Worm (Caenorhabditis elegans) whole organism, L2 larva: ENCODE measurements around the gene C08F11.12.

ENCODE experiments used
- C34F6.9 ChIP-seq: fragments of 150-350 bp; optimal IDR thresholded peaks from 2 replicates; lab custom pipeline; 2014; ENCODE audit warnings: missing biosample characterization, missing genetic modification characterization
- Y55F3AM.14 ChIP-seq: fragments of 200-800 bp; sonication (Bioruptor generic); optimal IDR thresholded peaks from 2 replicates; lab custom pipeline; 2018; ENCODE audit warnings: mild to moderate bottlenecking, missing genetic modification characterization, missing compliant biosample characterization
- ZK546.5 ChIP-seq: sonication (generic microtip); optimal IDR thresholded peaks from 2 replicates; lab custom pipeline; 2017; ENCODE audit warnings: missing biosample characterization, missing genetic modification characterization
- aly-2 ChIP-seq: fragments of 150-350 bp; optimal IDR thresholded peaks from 2 replicates; lab custom pipeline; 2014; ENCODE audit warnings: missing biosample characterization, missing genetic modification characterization
- blmp-1 ChIP-seq: sonication (generic microtip); optimal IDR thresholded peaks from 2 replicates; lab custom pipeline; 2017; ENCODE audit warnings: missing genetic modification characterization, mild to moderate bottlenecking, missing compliant biosample characterization, antibody characterized with exemption, moderate library complexity; ENCODE audit not compliant: insufficient read depth
- ceh-16 ChIP-seq: fragments of 150-350 bp; optimal IDR thresholded peaks from 2 replicates; lab custom pipeline; 2014; ENCODE audit warnings: missing biosample characterization, missing genetic modification characterization
- ceh-82 ChIP-seq: fragments of 150-350 bp; optimal IDR thresholded peaks from 2 replicates; lab custom pipeline; 2014; ENCODE audit warnings: missing biosample characterization, missing genetic modification characterization
- crh-2 ChIP-seq: sonication (generic microtip); optimal IDR thresholded peaks from 2 replicates; lab custom pipeline; 2017; ENCODE audit warnings: missing biosample characterization, missing genetic modification characterization
- egl-27 ChIP-seq: sonication (generic microtip); optimal IDR thresholded peaks from 3 replicates; lab custom pipeline; 2017; ENCODE audit warnings: missing biosample characterization, missing genetic modification reagents, missing genetic modification characterization
- elt-1 ChIP-seq: fragments of 150-350 bp; optimal IDR thresholded peaks from 2 replicates; lab custom pipeline; 2014; ENCODE audit warnings: missing biosample characterization, missing genetic modification characterization
- elt-3 ChIP-seq: sonication (generic microtip); optimal IDR thresholded peaks from 2 replicates; lab custom pipeline; 2017; ENCODE audit warnings: missing biosample characterization, missing genetic modification characterization
- lin-11 ChIP-seq: fragments of 150-350 bp; sonication (generic microtip); optimal IDR thresholded peaks from 2 replicates; lab custom pipeline; 2014; ENCODE audit warnings: missing biosample characterization, missing genetic modification characterization, inconsistent platforms, mixed read lengths
- lin-39 ChIP-seq: fragments of 150-350 bp; optimal IDR thresholded peaks from 2 replicates; lab custom pipeline; 2014; ENCODE audit warnings: missing biosample characterization, missing genetic modification reagents, missing genetic modification characterization
- lsy-2 ChIP-seq, 2 experiments: fragments of 150-350 bp in 1 of 2; sonication (generic microtip) in 1 of 2; optimal IDR thresholded peaks; 2 replicates each; lab custom pipeline; 2014 to 2017; ENCODE audit warnings: missing biosample characterization in 2 of 2, missing genetic modification characterization in 2 of 2
- mab-5 ChIP-seq: fragments of 150-350 bp; optimal IDR thresholded peaks from 2 replicates; lab custom pipeline; 2014; ENCODE audit warnings: missing biosample characterization, missing genetic modification characterization
- mbf-1 ChIP-seq: sonication (generic microtip); optimal IDR thresholded peaks from 2 replicates; lab custom pipeline; 2017; ENCODE audit warnings: missing biosample characterization, missing genetic modification characterization
- nhr-10 ChIP-seq: sonication (generic microtip); optimal IDR thresholded peaks from 2 replicates; lab custom pipeline; 2017; ENCODE audit warnings: missing biosample characterization, missing genetic modification characterization
- nhr-11 ChIP-seq: fragments of 150-350 bp; optimal IDR thresholded peaks from 2 replicates; lab custom pipeline; 2014; ENCODE audit warnings: missing biosample characterization, missing genetic modification characterization
- nhr-129 ChIP-seq: fragments of 150-350 bp; optimal IDR thresholded peaks from 2 replicates; lab custom pipeline; 2014; ENCODE audit warnings: missing biosample characterization, missing genetic modification characterization
- nhr-21 ChIP-seq: fragments of 150-350 bp; optimal IDR thresholded peaks from 2 replicates; lab custom pipeline; 2014; ENCODE audit warnings: missing biosample characterization, missing genetic modification characterization
- nhr-237 ChIP-seq: fragments of 150-350 bp; optimal IDR thresholded peaks from 2 replicates; lab custom pipeline; 2014; ENCODE audit warnings: missing biosample characterization, missing genetic modification characterization
- nhr-25 ChIP-seq: fragments of 150-350 bp; sonication (generic microtip); optimal IDR thresholded peaks from 3 replicates; lab custom pipeline; 2014; ENCODE audit warnings: missing biosample characterization, missing genetic modification characterization
- nhr-6 ChIP-seq: fragments of 150-350 bp; optimal IDR thresholded peaks from 2 replicates; lab custom pipeline; 2014; ENCODE audit warnings: missing biosample characterization, missing genetic modification characterization
- nhr-77 ChIP-seq: fragments of 150-350 bp; optimal IDR thresholded peaks from 2 replicates; lab custom pipeline; 2014; ENCODE audit warnings: missing biosample characterization, missing genetic modification characterization
- sem-4 ChIP-seq: fragments of 150-350 bp; optimal IDR thresholded peaks from 2 replicates; lab custom pipeline; 2014; ENCODE audit warnings: missing biosample characterization, missing genetic modification reagents, missing genetic modification characterization
- skn-1 ChIP-seq: sonication (generic microtip); optimal IDR thresholded peaks from 2 replicates; lab custom pipeline; 2017; ENCODE audit warnings: missing biosample characterization, missing genetic modification characterization
- sma-9 ChIP-seq, 2 experiments: fragments of 150-350 bp in 1 of 2; sonication (generic microtip) in 1 of 2; optimal IDR thresholded peaks; 2 replicates each; lab custom pipeline; 2014 to 2016; ENCODE audit warnings: missing genetic modification characterization in 2 of 2, mild to moderate bottlenecking in 1 of 2, missing biosample characterization in 1 of 2, missing compliant biosample characterization in 1 of 2, missing genetic modification reagents in 1 of 2, moderate library complexity in 1 of 2
- snpc-4 ChIP-seq: fragments of 150-350 bp; optimal IDR thresholded peaks from 2 replicates; lab custom pipeline; 2014; ENCODE audit warnings: missing biosample characterization, missing genetic modification characterization
- unc-39 ChIP-seq: fragments of 150-350 bp; optimal IDR thresholded peaks from 2 replicates; lab custom pipeline; 2014; ENCODE audit warnings: missing biosample characterization, missing genetic modification characterization
- unc-55 ChIP-seq: fragments of 150-350 bp; sonication (generic microtip); optimal IDR thresholded peaks from 3 replicates; lab custom pipeline; 2014; ENCODE audit warnings: missing biosample characterization, missing genetic modification reagents, missing genetic modification characterization
- unc-62 ChIP-seq: fragments of 150-350 bp; optimal IDR thresholded peaks from 2 replicates; lab custom pipeline; 2014; ENCODE audit warnings: missing biosample characterization, missing genetic modification reagents, missing genetic modification characterization
- zag-1 ChIP-seq: fragments of 150-350 bp; optimal IDR thresholded peaks from 2 replicates; lab custom pipeline; 2014; ENCODE audit warnings: missing biosample characterization, missing genetic modification characterization
- ztf-1 ChIP-seq: fragments of 200-800 bp; sonication (Bioruptor generic); conservative IDR thresholded peaks from 2 replicates; pipeline ENCODE4 v1.3.6; 2022; ENCODE audit warnings: missing genetic modification characterization, missing compliant biosample characterization
- ztf-11 ChIP-seq: sonication (generic microtip); optimal IDR thresholded peaks from 2 replicates; lab custom pipeline; 2017; ENCODE audit warnings: missing biosample characterization, missing genetic modification characterization
- ztf-4 ChIP-seq: fragments of 150-350 bp; optimal IDR thresholded peaks from 2 replicates; lab custom pipeline; 2014; ENCODE audit warnings: missing biosample characterization, missing genetic modification characterization

C08F11.12 gene

ce11 chrIV:13693976-13694375 is 42.7 kb upstream of the C08F11.12 start:
- TF ChIP-seq blmp-1 (tag; lab: Kevin White, UChicago): no peak
- no peak for TF ChIP-seq ZK546.5 (tag; lab: Kevin White, UChicago)
- no peak for TF ChIP-seq ztf-4 (tag; lab: Kevin White, UChicago)
- no peak for TF ChIP-seq aly-2
- no peak for TF ChIP-seq snpc-4 (tag; lab: Kevin White, UChicago)
- TF ChIP-seq ztf-11 (tag; lab: Kevin White, UChicago): no peak
- TF ChIP-seq elt-3 (tag; lab: Kevin White, UChicago): no peak
- TF ChIP-seq nhr-11 (tag; lab: Kevin White, UChicago): no peak
- no peak for TF ChIP-seq Y55F3AM.14 (GFP tag; lab: Kevin White, UChicago)
- TF ChIP-seq nhr-237 (tag; lab: Kevin White, UChicago): no peak
- TF ChIP-seq lin-39: no peak
- no peak for TF ChIP-seq ztf-1 (GFP tag; lab: Robert Waterston, UW)
- no peak for TF ChIP-seq skn-1 (tag; lab: Kevin White, UChicago)
- no peak for TF ChIP-seq lin-11 (tag; lab: Kevin White, UChicago)
- TF ChIP-seq sem-4 (tag; lab: Kevin White, UChicago): no peak
- no peak for TF ChIP-seq C34F6.9 (tag; lab: Kevin White, UChicago)
- TF ChIP-seq sma-9 (GFP tag; optimal IDR thresholded peaks at IDR 0.05; lab: Kevin White, UChicago): no peak
- no peak for TF ChIP-seq sma-9 (tag; optimal IDR thresholded peaks at IDR 0.05; lab: Kevin White, UChicago)
- no peak for TF ChIP-seq mbf-1
- no peak for TF ChIP-seq ceh-16 (tag; lab: Kevin White, UChicago)

ce11 chrIV:13692522-13692921 is 41.2 kb upstream of the C08F11.12 start:
- TF ChIP-seq nhr-25 (tag; lab: Kevin White, UChicago) (peak; percentile 10), unc-55 (no peak), nhr-129 (peak; percentile 38)

- TF ChIP-seq nhr-129: peak; percentile 27
- peak; percentile 89 for TF ChIP-seq mab-5
- TF ChIP-seq nhr-6 (tag; lab: Kevin White, UChicago): no peak
- no peak for TF ChIP-seq sma-9 (GFP tag; optimal IDR thresholded peaks at IDR 0.05; lab: Kevin White, UChicago)
- TF ChIP-seq sma-9 (tag; optimal IDR thresholded peaks at IDR 0.05; lab: Kevin White, UChicago): no peak
- no peak for TF ChIP-seq egl-27 (tag; lab: Kevin White, UChicago)
- no peak for TF ChIP-seq nhr-21 (tag; lab: Kevin White, UChicago)
- TF ChIP-seq aly-2: no peak
- no peak for TF ChIP-seq Y55F3AM.14 (GFP tag; lab: Kevin White, UChicago)
- TF ChIP-seq crh-2 (tag; lab: Kevin White, UChicago): peak; percentile 2
- peak; percentile 41 for TF ChIP-seq unc-62 (GFP tag; lab: Kevin White, UChicago)
- peak; percentile 11 for TF ChIP-seq zag-1 (tag; lab: Kevin White, UChicago)
- TF ChIP-seq, all 48 proteins: peak for 5
Measured at ce11 chrIV:13689302-13689880, 38.1 kb upstream of the C08F11.12 start, which contains the start of gene T23G4.2. Gene T23G4.2, minus strand, starts transcription at chrIV:13689556.

- TF ChIP-seq nhr-77 (tag; lab: Kevin White, UChicago) (no peak), unc-55 (no peak), blmp-1 (tag; lab: Kevin White, UChicago) (no peak), nhr-237 (tag; lab: Kevin White, UChicago) (no peak), unc-39 (tag; lab: Kevin White, UChicago) (no peak), ceh-16 (tag; lab: Kevin White, UChicago) (no peak), ztf-11 (tag; lab: Kevin White, UChicago) (no peak), elt-1 (tag; lab: Kevin White, UChicago) (no peak), lsy-2 (tag; optimal IDR thresholded peaks at IDR 0.05; lab: Kevin White, UChicago) (no peak), nhr-10 (tag; lab: Kevin White, UChicago) (no peak), sma-9 (GFP tag; optimal IDR thresholded peaks at IDR 0.05; lab: Kevin White, UChicago) (no peak), sma-9 (tag; optimal IDR thresholded peaks at IDR 0.05; lab: Kevin White, UChicago) (no peak), ceh-82 (tag; lab: Kevin White, UChicago) (no peak)
Measured at ce11 chrIV:13687631-13688030, 36.3 kb upstream of the C08F11.12 start.
